Fruit fly (Drosophila melanogaster) whole organism, embryonic: ENCODE results near the gene Art9.
A peak's percentile ranks its signal among the peaks of the same experiment; 100 is the strongest.

Experiments
- Ada2b ChIP-seq: fragments of 200-800 bp; sonication (Bioruptor generic); IDR thresholded peaks from 2 replicates; pipeline ENCODE4 v1.3.6; 2022; ENCODE audit warnings: missing biosample characterization, missing genetic modification characterization
- Adf1 ChIP-seq: fragments of 200-800 bp; sonication (Bioruptor generic); IDR thresholded peaks from 2 replicates; pipeline ENCODE4 v1.3.6; 2022; ENCODE audit warnings: missing biosample characterization, missing genetic modification characterization
- CG10431 ChIP-seq: fragments of 200-800 bp; sonication (Bioruptor generic); optimal IDR thresholded peaks from 3 replicates; lab custom pipeline; 2018; ENCODE audit warnings: missing biosample characterization, mild to moderate bottlenecking, missing genetic modification characterization
- CG11085 ChIP-seq: fragments of 200-800 bp; sonication (Bioruptor generic); IDR thresholded peaks from 2 replicates; pipeline ENCODE4 v1.3.6; 2022; ENCODE audit warnings: missing biosample characterization, missing genetic modification characterization
- CG12219 ChIP-seq: fragments of 200-800 bp; sonication (Bioruptor generic); optimal IDR thresholded peaks from 3 replicates; lab custom pipeline; 2018; ENCODE audit warnings: missing biosample characterization, mild to moderate bottlenecking, missing genetic modification characterization
- CG12659 ChIP-seq: fragments of 200-800 bp; sonication (Bioruptor generic); optimal IDR thresholded peaks from 3 replicates; lab custom pipeline; 2017; ENCODE audit warnings: mild to moderate bottlenecking, missing biosample characterization, missing genetic modification reagents, missing genetic modification characterization
- CG12942 ChIP-seq: fragments of 200-800 bp; sonication (Bioruptor generic); optimal IDR thresholded peaks from 3 replicates; lab custom pipeline; 2016; ENCODE audit warnings: missing biosample characterization, missing genetic modification characterization
- CG13287 ChIP-seq: fragments of 200-800 bp; sonication (Bioruptor generic); IDR thresholded peaks from 2 replicates; pipeline ENCODE4 v1.3.6; 2022; ENCODE audit warnings: missing biosample characterization, missing genetic modification characterization; ENCODE audit not compliant: partially characterized antibody
- CG13894 ChIP-seq: fragments of 200-800 bp; sonication (Bioruptor generic); optimal IDR thresholded peaks from 3 replicates; lab custom pipeline; 2018; ENCODE audit warnings: missing biosample characterization, mild to moderate bottlenecking, missing genetic modification characterization, moderate library complexity
- CG15479 ChIP-seq: fragments of 200-800 bp; sonication (Bioruptor generic); optimal IDR thresholded peaks from 3 replicates; lab custom pipeline; 2019; ENCODE audit warnings: missing biosample characterization, mild to moderate bottlenecking, missing genetic modification characterization, moderate library complexity
- CG15514 ChIP-seq: fragments of 200-800 bp; sonication (Bioruptor generic); optimal IDR thresholded peaks from 3 replicates; lab custom pipeline; 2017; ENCODE audit warnings: missing biosample characterization, missing genetic modification characterization, mild to moderate bottlenecking, moderate library complexity, missing genetic modification reagents
- CG15601 ChIP-seq: fragments of 200-800 bp; sonication (Bioruptor generic); optimal IDR thresholded peaks from 3 replicates; lab custom pipeline; 2019; ENCODE audit warnings: missing biosample characterization, mild to moderate bottlenecking, missing genetic modification characterization, moderate library complexity
- CG16815 ChIP-seq: fragments of 200-800 bp; sonication (Bioruptor generic); optimal IDR thresholded peaks from 3 replicates; lab custom pipeline; 2017; ENCODE audit warnings: missing biosample characterization, mild to moderate bottlenecking, missing genetic modification characterization
- CG16863 ChIP-seq: fragments of 200-800 bp; sonication (Bioruptor generic); optimal IDR thresholded peaks from 3 replicates; lab custom pipeline; 2016; ENCODE audit warnings: missing biosample characterization, missing genetic modification characterization
- CG17186 ChIP-seq: fragments of 200-800 bp; sonication (Bioruptor generic); optimal IDR thresholded peaks from 3 replicates; lab custom pipeline; 2017; ENCODE audit warnings: missing biosample characterization, missing genetic modification reagents, missing genetic modification characterization
- CG17568 ChIP-seq: fragments of 200-800 bp; sonication (Bioruptor generic); optimal IDR thresholded peaks from 2 replicates; lab custom pipeline; 2018; ENCODE audit warnings: missing biosample characterization, mild to moderate bottlenecking, missing genetic modification characterization, moderate library complexity
- CG1792 ChIP-seq: fragments of 200-800 bp; sonication (Bioruptor generic); optimal IDR thresholded peaks from 2 replicates; lab custom pipeline; 2016; ENCODE audit warnings: missing biosample characterization, missing genetic modification characterization
- CG1832 ChIP-seq: fragments of 200-800 bp; sonication (Bioruptor generic); optimal IDR thresholded peaks from 2 replicates; lab custom pipeline; 2017; ENCODE audit warnings: missing biosample characterization, mild to moderate bottlenecking, missing genetic modification characterization, inconsistent platforms
- CG30020 ChIP-seq: fragments of 200-800 bp; optimal IDR thresholded peaks from 2 replicates; lab custom pipeline; 2019; ENCODE audit warnings: missing biosample characterization, mild to moderate bottlenecking, missing genetic modification characterization, moderate library complexity
- CG30431 ChIP-seq: fragments of 200-800 bp; sonication (Bioruptor generic); optimal IDR thresholded peaks from 2 replicates; lab custom pipeline; 2017; ENCODE audit warnings: missing biosample characterization, missing genetic modification characterization
- CG5180 ChIP-seq: fragments of 200-800 bp; sonication (Bioruptor generic); optimal IDR thresholded peaks from 3 replicates; lab custom pipeline; 2017; ENCODE audit warnings: missing biosample characterization, missing genetic modification characterization, mild to moderate bottlenecking, moderate library complexity, missing genetic modification reagents
- CG7745 ChIP-seq: fragments of 200-800 bp; sonication (Bioruptor generic); optimal IDR thresholded peaks from 2 replicates; lab custom pipeline; 2018; ENCODE audit warnings: missing biosample characterization, mild to moderate bottlenecking, missing genetic modification characterization, moderate library complexity
- Camta ChIP-seq: fragments of 200-800 bp; sonication (Bioruptor generic); optimal IDR thresholded peaks from 2 replicates; lab custom pipeline; 2016; ENCODE audit warnings: missing biosample characterization, missing genetic modification characterization
- Drgx ChIP-seq: fragments of 200-800 bp; sonication (Bioruptor generic); IDR thresholded peaks from 2 replicates; pipeline ENCODE4 v1.3.6; 2022; ENCODE audit warnings: missing biosample characterization, missing genetic modification characterization
- GATAe ChIP-seq: fragments of 200-800 bp; sonication (Bioruptor generic); conservative IDR thresholded peaks from 2 replicates; pipeline ENCODE4 v1.3.6; 2022; ENCODE audit warnings: missing biosample characterization, missing genetic modification characterization
- Hey ChIP-seq: fragments of 200-800 bp; sonication (Bioruptor generic); optimal IDR thresholded peaks from 3 replicates; lab custom pipeline; 2018; ENCODE audit warnings: missing biosample characterization, mild to moderate bottlenecking, missing genetic modification characterization
- Hr39 ChIP-seq: fragments of >200 bp; optimal IDR thresholded peaks from 2 replicates; lab custom pipeline; 2017
- Mrtf ChIP-seq: fragments of 200-800 bp; sonication (Bioruptor generic); IDR thresholded peaks from 3 replicates; pipeline ENCODE4 v1.3.6; 2022; ENCODE audit warnings: missing biosample characterization, missing genetic modification characterization
- Opbp ChIP-seq: fragments of 200-800 bp; sonication (Bioruptor generic); IDR thresholded peaks from 3 replicates; pipeline ENCODE4 v1.3.6; 2022; ENCODE audit warnings: missing biosample characterization, missing genetic modification characterization; ENCODE audit not compliant: partially characterized antibody
- Scr ChIP-seq: fragments of 200-800 bp; sonication (Bioruptor generic); IDR thresholded peaks from 2 replicates; pipeline ENCODE4 v1.3.6; 2022; ENCODE audit warnings: missing biosample characterization, missing genetic modification characterization; ENCODE audit not compliant: partially characterized antibody
- Sin3A ChIP-seq: fragments of >200 bp; optimal IDR thresholded peaks from 2 replicates; lab custom pipeline; 2018
- YL-1 ChIP-seq: fragments of 200-800 bp; sonication (Bioruptor generic); optimal IDR thresholded peaks from 3 replicates; lab custom pipeline; 2017; ENCODE audit warnings: missing biosample characterization, mild to moderate bottlenecking, missing genetic modification characterization
- bowl ChIP-seq: fragments of 200-800 bp; sonication (Bioruptor generic); IDR thresholded peaks from 2 replicates; pipeline ENCODE4 v1.3.6; 2022; ENCODE audit warnings: missing biosample characterization, missing genetic modification characterization
- bsh ChIP-seq, 2 experiments: fragments of 200-800 bp; sonication (Bioruptor generic); optimal IDR thresholded peaks; 2 replicates each; lab custom pipeline; 2017 to 2018; ENCODE audit warnings: mild to moderate bottlenecking in 2 of 2, missing biosample characterization in 2 of 2, missing genetic modification characterization in 2 of 2, moderate library complexity in 1 of 2
- esg ChIP-seq: fragments of 200-800 bp; sonication (Bioruptor generic); conservative IDR thresholded peaks from 2 replicates; pipeline ENCODE4 v1.3.6; 2022; ENCODE audit warnings: missing biosample characterization, missing genetic modification characterization
- ewg ChIP-seq: fragments of 200-800 bp; sonication (Bioruptor generic); optimal IDR thresholded peaks from 3 replicates; lab custom pipeline; 2017; ENCODE audit warnings: mild to moderate bottlenecking, missing biosample characterization, missing genetic modification reagents, missing genetic modification characterization
- h ChIP-seq: fragments of >200 bp; optimal IDR thresholded peaks from 2 replicates; lab custom pipeline; 2017
- hb ChIP-seq: fragments of 200-800 bp; sonication (Bioruptor generic); IDR thresholded peaks from 3 replicates; pipeline ENCODE4 v1.3.6; 2022; ENCODE audit warnings: missing biosample characterization, missing genetic modification characterization; ENCODE audit not compliant: partially characterized antibody
- jigr1 ChIP-seq: fragments of 200-800 bp; sonication (Bioruptor generic); IDR thresholded peaks from 3 replicates; pipeline ENCODE4 v1.3.6; 2022; ENCODE audit warnings: missing biosample characterization, missing genetic modification characterization
- kah ChIP-seq: fragments of 200-800 bp; sonication (Bioruptor generic); optimal IDR thresholded peaks from 2 replicates; lab custom pipeline; 2018; ENCODE audit warnings: missing biosample characterization, mild to moderate bottlenecking, missing genetic modification characterization
- klu ChIP-seq: fragments of 200-800 bp; sonication (Bioruptor generic); IDR thresholded peaks from 2 replicates; pipeline ENCODE4 v1.3.6; 2022; ENCODE audit warnings: missing biosample characterization, missing genetic modification characterization
- nau ChIP-seq: fragments of 200-800 bp; sonication (Bioruptor generic); optimal IDR thresholded peaks from 3 replicates; lab custom pipeline; 2017; ENCODE audit warnings: missing biosample characterization, mild to moderate bottlenecking, missing genetic modification characterization, missing genetic modification reagents
- nmo ChIP-seq: fragments of 200-800 bp; sonication (Bioruptor generic); optimal IDR thresholded peaks from 2 replicates; lab custom pipeline; 2018; ENCODE audit warnings: missing biosample characterization, mild to moderate bottlenecking, missing genetic modification characterization, moderate library complexity
- phol ChIP-seq: fragments of 200-800 bp; sonication (Bioruptor generic); optimal IDR thresholded peaks from 3 replicates; lab custom pipeline; 2018; ENCODE audit warnings: missing biosample characterization, mild to moderate bottlenecking, missing genetic modification characterization, moderate library complexity
- so ChIP-seq: fragments of 200-800 bp; sonication (Bioruptor generic); IDR thresholded peaks from 3 replicates; pipeline ENCODE4 v1.3.6; 2022; ENCODE audit warnings: missing biosample characterization, missing genetic modification characterization
- stc ChIP-seq: fragments of 200-800 bp; sonication (Bioruptor generic); IDR thresholded peaks from 2 replicates; pipeline ENCODE4 v1.3.6; 2022; ENCODE audit warnings: missing biosample characterization, missing genetic modification characterization
- stwl ChIP-seq: fragments of 200-800 bp; sonication (Bioruptor generic); optimal IDR thresholded peaks from 3 replicates; lab custom pipeline; 2018; ENCODE audit warnings: missing biosample characterization, mild to moderate bottlenecking, missing genetic modification characterization, moderate library complexity
- tna ChIP-seq: fragments of 200-800 bp; sonication (Bioruptor generic); IDR thresholded peaks from 2 replicates; pipeline ENCODE4 v1.3.6; 2022; ENCODE audit warnings: missing biosample characterization, missing genetic modification characterization; ENCODE audit not compliant: partially characterized antibody
- twi ChIP-seq: fragments of 200-800 bp; optimal IDR thresholded peaks from 2 replicates; lab custom pipeline; 2019; ENCODE audit warnings: missing biosample characterization, mild to moderate bottlenecking, missing genetic modification characterization, moderate library complexity
- vnd ChIP-seq: fragments of 200-800 bp; sonication (Bioruptor generic); IDR thresholded peaks from 3 replicates; pipeline ENCODE4 v1.3.6; 2022; ENCODE audit warnings: missing biosample characterization, missing genetic modification characterization; ENCODE audit not compliant: partially characterized antibody
- zen ChIP-seq: fragments of 200-800 bp; sonication (Bioruptor generic); optimal IDR thresholded peaks from 3 replicates; lab custom pipeline; 2018; ENCODE audit warnings: missing biosample characterization, mild to moderate bottlenecking, missing genetic modification characterization, moderate library complexity

The Art9 gene

dm6 chr3R:13964513-13964975 is 21.3 kb upstream of the Art9 start, which contains the start of gene Orc2 (continued):
- no peak for TF ChIP-seq klu
- 0 out of 3 replicates have a peak, but pooled peaks have one; percentile 13 for TF ChIP-seq vnd
- TF ChIP-seq CG10431 (GFP tag; lab: Kevin White, UChicago) = peak; percentile 3
- no peak for TF ChIP-seq CG1832
- peak; percentile 10 for TF ChIP-seq Sin3A (lab: Kevin White, UChicago)
- peak; percentile 65; the same call in 1 of the 3 replicates for TF ChIP-seq hb (GFP tag; lab: Robert Waterston, UW)
- TF ChIP-seq CG13894 (tag; lab: Kevin White, UChicago) = no peak
- no peak for TF ChIP-seq bowl
- TF ChIP-seq CG30431 (GFP tag; lab: Kevin White, UChicago) = no peak
- no peak for TF ChIP-seq CG15479 (GFP tag; lab: Kevin White, UChicago)
- TF ChIP-seq CG7745 = no peak
- no peak for TF ChIP-seq CG11085 (GFP tag; lab: Robert Waterston, UW)
- TF ChIP-seq YL-1 (GFP tag; lab: Kevin White, UChicago) = peak; percentile 37
- TF ChIP-seq bsh (GFP tag; optimal IDR thresholded peaks at IDR 0.05; lab: Kevin White, UChicago) = no peak
- no peak for TF ChIP-seq CG17568 (GFP tag; lab: Kevin White, UChicago)
- TF ChIP-seq Adf1 (GFP tag; lab: Robert Waterston, UW) = no peak
- TF ChIP-seq zen (tag; lab: Kevin White, UChicago) = peak; percentile 42
- TF ChIP-seq Ada2b (GFP tag; lab: Robert Waterston, UW) = no peak
- TF ChIP-seq nmo (GFP tag; lab: Kevin White, UChicago) = peak; percentile 72
- no peak for TF ChIP-seq CG1792 (GFP tag; lab: Kevin White, UChicago)
- TF ChIP-seq CG15514 (GFP tag; lab: Kevin White, UChicago) = peak; percentile 51
- TF ChIP-seq stc = no peak
- TF ChIP-seq Mrtf (GFP tag; lab: Robert Waterston, UW) = no peak
- TF ChIP-seq esg (GFP tag; lab: Robert Waterston, UW) = no peak
- TF ChIP-seq Camta (GFP tag; lab: Kevin White, UChicago) = no peak
- no peak for TF ChIP-seq Hr39
- TF ChIP-seq CG16863 (GFP tag; lab: Kevin White, UChicago) = no peak
- TF ChIP-seq CG17186 (GFP tag; lab: Kevin White, UChicago) = peak; percentile 29
- TF ChIP-seq phol (tag; lab: Kevin White, UChicago) = peak; percentile 55
- no peak; the same call in 2 of the 3 replicates for TF ChIP-seq Opbp (GFP tag; lab: Robert Waterston, UW)
- TF ChIP-seq Hey = no peak
- TF ChIP-seq h (lab: Kevin White, UChicago) = no peak
- TF ChIP-seq so = no peak
- TF ChIP-seq CG5180 = no peak
- TF ChIP-seq jigr1 = no peak
- TF ChIP-seq nau (GFP tag; lab: Kevin White, UChicago) = no peak
- TF ChIP-seq GATAe = no peak
- TF ChIP-seq ewg (GFP tag; lab: Kevin White, UChicago) = peak; percentile 50
- no peak for TF ChIP-seq Drgx
- peak; percentile 52; the same call in 1 of the 2 replicates for TF ChIP-seq Scr (GFP tag; lab: Robert Waterston, UW)
- TF ChIP-seq CG12659 (GFP tag; lab: Kevin White, UChicago) = peak; percentile 58
- TF ChIP-seq CG16815 (GFP tag; lab: Kevin White, UChicago) = no peak
- TF ChIP-seq CG12942 = no peak
- peak; percentile 41 for TF ChIP-seq CG15601 (tag; lab: Kevin White, UChicago)
- TF ChIP-seq CG30020 (tag; lab: Kevin White, UChicago) = peak; percentile 57
- no peak for TF ChIP-seq CG12219 (GFP tag; lab: Kevin White, UChicago)
- peak; percentile 8 for TF ChIP-seq twi (tag; lab: Kevin White, UChicago)
- TF ChIP-seq CG13287 (GFP tag; lab: Robert Waterston, UW) = peak; percentile 58
- no peak for TF ChIP-seq kah (GFP tag; lab: Kevin White, UChicago)
- peak; percentile 85 for TF ChIP-seq stwl
- no peak for TF ChIP-seq tna (GFP tag; lab: Robert Waterston, UW)
